Fruit fly (Drosophila melanogaster): Measurements from ENCODE around the gene CG17648.

CG17648 gene

DNA sequence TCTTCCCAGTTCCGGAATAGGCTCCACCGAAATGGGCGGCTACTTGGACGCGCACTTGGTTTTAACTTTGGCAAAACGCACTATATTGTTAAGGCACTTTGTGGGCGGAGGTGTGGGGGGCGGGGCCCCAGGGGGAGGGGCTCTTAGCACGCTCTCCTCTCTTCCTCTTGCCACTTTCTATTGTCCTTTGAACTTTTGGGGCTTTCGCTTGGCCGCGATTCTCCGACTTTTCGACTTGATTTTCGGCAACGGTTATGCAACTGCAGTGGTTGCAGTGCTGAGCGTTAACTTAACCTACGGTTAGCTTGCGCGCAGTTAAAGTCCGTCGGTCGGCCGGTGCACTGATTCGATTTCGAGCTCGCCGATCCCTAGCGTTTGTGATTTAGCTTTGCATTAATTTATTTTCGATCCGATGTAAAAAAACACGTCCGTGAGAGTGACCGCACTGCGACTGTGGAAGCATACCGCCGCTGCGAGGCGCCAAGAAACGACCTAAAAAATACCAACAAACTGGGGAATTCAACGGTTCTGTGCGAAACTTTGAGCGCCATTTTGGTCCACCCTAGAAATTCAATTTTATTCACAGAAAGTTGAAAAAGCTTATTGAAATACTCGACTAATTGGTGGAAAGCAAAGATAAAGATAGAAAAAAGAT, 28.0 kb upstream of the CG17648 start, which contains the start of gene Rim2 (continued):
- TF ChIP-seq Mad (GFP tag; optimal IDR thresholded peaks at IDR 0.05) = no peak
- TF ChIP-seq CG14860 (GFP tag; IDR thresholded peaks at IDR 0.05; ENCODE audit: partially characterized antibody) = no peak
- TF ChIP-seq CG15269 (tag; optimal IDR thresholded peaks at IDR 0.05) = no peak
- no peak for TF ChIP-seq CG14667 (GFP tag; IDR thresholded peaks at IDR 0.05)
- peak; percentile 2 for TF ChIP-seq CG4282 (GFP tag; optimal IDR thresholded peaks at IDR 0.05)
- peak; percentile 52 for TF ChIP-seq grn (GFP tag; optimal IDR thresholded peaks at IDR 0.05)
- TF ChIP-seq CG2889 (GFP tag; IDR thresholded peaks at IDR 0.05) = no peak
- peak; percentile 96 for TF ChIP-seq pzg (GFP tag; optimal IDR thresholded peaks at IDR 0.05)
- peak; percentile 44 for TF ChIP-seq ftz-f1 (GFP tag; optimal IDR thresholded peaks at IDR 0.05)
- TF ChIP-seq caup (GFP tag; optimal IDR thresholded peaks at IDR 0.05; ENCODE audit: severe bottlenecking) = peak; percentile 4
- no peak for TF ChIP-seq CG6813 (GFP tag; optimal IDR thresholded peaks at IDR 0.05)
- TF ChIP-seq CG4617 (GFP tag; optimal IDR thresholded peaks at IDR 0.05; ENCODE audit: borderline replicate concordance) = peak; percentile 77
- TF ChIP-seq crol (GFP tag; IDR thresholded peaks at IDR 0.05) = peak; percentile 49; the same call in 1 of the 2 replicates
- peak; percentile 41 for TF ChIP-seq CG11504 (tag; optimal IDR thresholded peaks at IDR 0.05)
- TF ChIP-seq D19A (tag; optimal IDR thresholded peaks at IDR 0.05) = no peak
- no peak for TF ChIP-seq CG43689 (GFP tag; IDR thresholded peaks at IDR 0.05)
- peak; percentile 75 for TF ChIP-seq HmgZ (tag; optimal IDR thresholded peaks at IDR 0.05)
- no peak for TF ChIP-seq Hsf (GFP tag; optimal IDR thresholded peaks at IDR 0.05)
- no peak for TF ChIP-seq CG6175 (GFP tag; IDR thresholded peaks at IDR 0.05)
- no peak for TF ChIP-seq fd3F (GFP tag; optimal IDR thresholded peaks at IDR 0.05)
- no peak for TF ChIP-seq pum (GFP tag; optimal IDR thresholded peaks at IDR 0.05)
- TF ChIP-seq Dref (GFP tag; IDR thresholded peaks at IDR 0.05) = peak; percentile 39
- TF ChIP-seq Atf-2 (GFP tag; optimal IDR thresholded peaks at IDR 0.05) = no peak
- 0 out of 2 replicates have a peak, but pooled peaks have one; percentile 23 for TF ChIP-seq Awh (GFP tag; IDR thresholded peaks at IDR 0.05)
- no peak for TF ChIP-seq gem (tag; optimal IDR thresholded peaks at IDR 0.05)
- no peak; the same call in 2 of the 3 replicates for TF ChIP-seq CG34224 (GFP tag; IDR thresholded peaks at IDR 0.05; ENCODE audit: partially characterized antibody)
- no peak for TF ChIP-seq trh (GFP tag; optimal IDR thresholded peaks at IDR 0.05)
- TF ChIP-seq CG11093 (GFP tag; IDR thresholded peaks at IDR 0.05) = no peak
- TF ChIP-seq gcm2 (GFP tag; optimal IDR thresholded peaks at IDR 0.05) = no peak
- no peak for TF ChIP-seq CG17568 (GFP tag; optimal IDR thresholded peaks at IDR 0.05)
- no peak for TF ChIP-seq otp (GFP tag; IDR thresholded peaks at IDR 0.05)
- TF ChIP-seq Hr3 (GFP tag; optimal IDR thresholded peaks at IDR 0.05) = no peak
- peak; percentile 45 for TF ChIP-seq CG14710 (tag; optimal IDR thresholded peaks at IDR 0.05)
- TF ChIP-seq gfzf (GFP tag; optimal IDR thresholded peaks at IDR 0.05) = peak; percentile 100
- no peak for TF ChIP-seq Nf-YA (GFP tag; IDR thresholded peaks at IDR 0.05)
- TF ChIP-seq sc (optimal IDR thresholded peaks at IDR 0.05) = no peak
- no peak for TF ChIP-seq sc (GFP tag; optimal IDR thresholded peaks at IDR 0.05)
- peak; percentile 38 for TF ChIP-seq Sin3A (optimal IDR thresholded peaks at IDR 0.05)
- no peak for TF ChIP-seq CG8359 (GFP tag; optimal IDR thresholded peaks at IDR 0.05; ENCODE audit: borderline replicate concordance)
- TF ChIP-seq Dll (GFP tag; IDR thresholded peaks at IDR 0.05; ENCODE audit: partially characterized antibody) = no peak
- TF ChIP-seq CG12299 (tag; optimal IDR thresholded peaks at IDR 0.05) = peak; percentile 26
- TF ChIP-seq Doc3 (GFP tag; IDR thresholded peaks at IDR 0.05; ENCODE audit: partially characterized antibody) = no peak
- no peak for TF ChIP-seq crp (GFP tag; optimal IDR thresholded peaks at IDR 0.05)
- TF ChIP-seq CG2678 (tag; optimal IDR thresholded peaks at IDR 0.05) = no peak
- TF ChIP-seq CG9876 (GFP tag; optimal IDR thresholded peaks at IDR 0.05) = no peak
- peak; percentile 15 for TF ChIP-seq chn (GFP tag; optimal IDR thresholded peaks at IDR 0.05)
- TF ChIP-seq Ets65A (GFP tag) = no peak
- TF ChIP-seq CG13296 (GFP tag; optimal IDR thresholded peaks at IDR 0.05) = peak; percentile 41
- TF ChIP-seq CG9932 (GFP tag; IDR thresholded peaks at IDR 0.05) = 0 out of 2 replicates have a peak, but pooled peaks have one; percentile 25
